Worm (Caenorhabditis elegans) whole organism, L1 larva: Measurements from ENCODE around the gene W03G11.3.

Experiments used
- dpl-1 ChIP-seq, 3 experiments: fragments of 150-350 bp in 2 of 3; sonication (generic microtip) in 1 of 3; optimal IDR thresholded peaks; 2 replicates each; lab custom pipeline; 2014 to 2017; ENCODE audit warnings: missing biosample characterization in 3 of 3, missing genetic modification characterization in 3 of 3, missing genetic modification reagents in 3 of 3
- egl-27 ChIP-seq, 2 experiments: fragments of 150-350 bp in 1 of 2; sonication (generic microtip); optimal IDR thresholded peaks; 3 replicates each; lab custom pipeline; 2017 to 2018; ENCODE audit warnings: missing biosample characterization in 2 of 2, missing genetic modification characterization in 2 of 2, missing genetic modification reagents in 2 of 2
- fkh-10 ChIP-seq: sonication (generic microtip); optimal IDR thresholded peaks from 2 replicates; lab custom pipeline; 2017; ENCODE audit warnings: missing biosample characterization, missing genetic modification reagents, missing genetic modification characterization
- lin-39 ChIP-seq: fragments of 150-350 bp; optimal IDR thresholded peaks from 2 replicates; lab custom pipeline; 2014; ENCODE audit warnings: missing biosample characterization, missing genetic modification reagents, missing genetic modification characterization
- nhr-11 ChIP-seq: fragments of 150-350 bp; optimal IDR thresholded peaks from 2 replicates; lab custom pipeline; 2014; ENCODE audit warnings: missing biosample characterization, missing genetic modification characterization
- nhr-28 ChIP-seq: fragments of 150-350 bp; optimal IDR thresholded peaks from 2 replicates; lab custom pipeline; 2014; ENCODE audit warnings: missing biosample characterization, missing genetic modification characterization
- nhr-76 ChIP-seq: sonication (generic microtip); optimal IDR thresholded peaks from 2 replicates; lab custom pipeline; 2017; ENCODE audit warnings: missing biosample characterization, missing genetic modification characterization

DNA sequence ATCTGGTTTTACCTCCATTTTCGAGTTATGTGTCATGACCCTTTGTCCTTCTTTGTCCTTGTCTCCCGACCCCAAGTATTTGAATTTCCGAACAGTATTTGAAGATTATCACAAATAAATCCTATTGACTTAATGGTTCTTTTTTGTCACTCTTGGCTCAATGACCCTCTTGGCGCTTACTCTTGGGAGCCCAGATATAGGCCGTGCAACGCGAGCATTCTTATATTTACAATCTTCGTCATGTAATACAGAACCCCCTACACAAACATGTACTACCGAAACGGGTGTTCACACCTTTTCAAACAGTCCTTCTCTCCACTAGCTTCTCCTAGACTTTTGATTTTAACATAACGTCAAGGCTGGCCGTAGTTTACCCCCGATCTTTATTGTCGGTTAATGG lies 40.1 kb upstream of the W03G11.3 start, which contains the start of gene M153.5:
- no peak for TF ChIP-seq fkh-10
- no peak for TF ChIP-seq nhr-76 (tag; lab: Kevin White, UChicago)
- TF ChIP-seq lin-39 (tag; lab: Kevin White, UChicago): no peak
- TF ChIP-seq nhr-11 (tag; lab: Kevin White, UChicago): no peak
- TF ChIP-seq nhr-28: no peak
- no peak for TF ChIP-seq egl-27 (tag; optimal IDR thresholded peaks at IDR 0.05; lab: Kevin White, UChicago)
- TF ChIP-seq dpl-1 (GFP tag; optimal IDR thresholded peaks at IDR 0.05; lab: Kevin White, UChicago): no peak
